Fruit fly (Drosophila melanogaster) whole organism, adult: ENCODE measurements around the gene CG11920.

Experiments
- CG11617 ChIP-seq: fragments of 200-800 bp; sonication (Bioruptor generic); optimal IDR thresholded peaks from 2 replicates; lab custom pipeline; 2017; ENCODE audit warnings: mild to moderate bottlenecking, missing biosample characterization, missing genetic modification reagents, missing genetic modification characterization
- CG12768 ChIP-seq: fragments of 200-800 bp; sonication (Bioruptor generic); optimal IDR thresholded peaks from 2 replicates; lab custom pipeline; 2017; ENCODE audit warnings: missing biosample characterization, missing genetic modification characterization, mild to moderate bottlenecking, moderate library complexity, missing genetic modification reagents
- CG14711 ChIP-seq: fragments of 200-800 bp; sonication (Bioruptor generic); optimal IDR thresholded peaks from 2 replicates; lab custom pipeline; 2018; ENCODE audit warnings: missing biosample characterization, mild to moderate bottlenecking, missing genetic modification characterization, moderate library complexity
- Clk ChIP-seq: fragments of 200-800 bp; sonication (Bioruptor generic); optimal IDR thresholded peaks from 2 replicates; lab custom pipeline; 2017; ENCODE audit warnings: missing biosample characterization, missing genetic modification characterization
- Mnt ChIP-seq: fragments of 200-800 bp; sonication (Bioruptor generic); optimal IDR thresholded peaks from 2 replicates; lab custom pipeline; 2016; ENCODE audit warnings: missing biosample characterization, mild to moderate bottlenecking, missing genetic modification characterization
- cic ChIP-seq: fragments of 200-800 bp; sonication (Bioruptor generic); optimal IDR thresholded peaks from 2 replicates; lab custom pipeline; 2017; ENCODE audit warnings: missing biosample characterization, mild to moderate bottlenecking, missing genetic modification characterization, moderate library complexity
- cnc ChIP-seq, 2 experiments: fragments of >200 bp; optimal IDR thresholded peaks; 2 replicates each; lab custom pipeline; 2017
- kay ChIP-seq: fragments of 200-800 bp; sonication (Bioruptor generic); peaks from one replicate; lab custom pipeline; 2016; ENCODE audit warnings: missing biosample characterization, missing genetic modification characterization, borderline replicate concordance
- ovo ChIP-seq: fragments of 200-800 bp; sonication (Bioruptor generic); optimal IDR thresholded peaks from 2 replicates; lab custom pipeline; 2016; ENCODE audit warnings: missing biosample characterization, missing genetic modification characterization
- pad ChIP-seq: fragments of 200-800 bp; sonication (Bioruptor generic); optimal IDR thresholded peaks from 3 replicates; lab custom pipeline; 2017; ENCODE audit warnings: missing biosample characterization, missing genetic modification characterization, mild to moderate bottlenecking, moderate library complexity, missing genetic modification reagents

dm6 chr3R:25033142-25033586, 41.5 kb upstream of the CG11920 start, which contains the start of gene Smg6:
- no peak for TF ChIP-seq cnc (optimal IDR thresholded peaks at IDR 0.05; lab: Kevin White, UChicago)
- peak; percentile 31 for TF ChIP-seq CG11617 (GFP tag; lab: Kevin White, UChicago)
- TF ChIP-seq kay (GFP tag; lab: Kevin White, UChicago) = no peak
- peak; percentile 39 for TF ChIP-seq cic (GFP tag; lab: Kevin White, UChicago)
- TF ChIP-seq Mnt (GFP tag; lab: Kevin White, UChicago) = peak; percentile 35
- no peak for TF ChIP-seq CG12768 (GFP tag; lab: Kevin White, UChicago)
- TF ChIP-seq Clk (GFP tag; lab: Kevin White, UChicago) = no peak
- no peak for TF ChIP-seq pad
- no peak for TF ChIP-seq ovo (GFP tag; lab: Kevin White, UChicago)
- no peak for TF ChIP-seq CG14711
